Worm (Caenorhabditis elegans) whole organism, L4/young adult: ENCODE data around the gene E01G4.6.

Experiments
- W03F9.2 ChIP-seq: fragments of 150-350 bp; optimal IDR thresholded peaks from 2 replicates; lab custom pipeline; 2014; ENCODE audit warnings: missing biosample characterization, missing genetic modification characterization
- dao-5 ChIP-seq: sonication (generic microtip); optimal IDR thresholded peaks from 2 replicates; lab custom pipeline; 2016; ENCODE audit warnings: missing genotype, missing genetic modification characterization, moderate library complexity, missing compliant biosample characterization

ce11 chrII:13531118-13531517 is 48.9 kb downstream of the E01G4.6 start, which contains the start of gene snx-14:
- no peak for TF ChIP-seq W03F9.2 (tag; lab: Kevin White, UChicago)
- TF ChIP-seq dao-5, result no peak
